Worm (Caenorhabditis elegans) whole organism, young adult: ENCODE results near the gene taf-11.1.

ENCODE experiments used
- B0019.2 ChIP-seq: fragments of 200-800 bp; sonication (Bioruptor generic); conservative IDR thresholded peaks from 2 replicates; pipeline ENCODE4 v1.3.6; 2022; ENCODE audit warnings: missing genetic modification reagents, missing genetic modification characterization, missing compliant biosample characterization
- B0035.1 ChIP-seq: sonication (generic microtip); optimal IDR thresholded peaks from 2 replicates; lab custom pipeline; 2016; ENCODE audit warnings: missing genetic modification characterization, mild to moderate bottlenecking, missing compliant biosample characterization, missing genotype, missing genetic modification reagents
- B0261.1 ChIP-seq: sonication (generic microtip); optimal IDR thresholded peaks from 2 replicates; lab custom pipeline; 2016; ENCODE audit warnings: mild to moderate bottlenecking, missing genetic modification characterization, moderate library complexity, missing compliant biosample characterization
- D2030.7 ChIP-seq: fragments of 200-800 bp; sonication (Bioruptor generic); IDR thresholded peaks from 2 replicates; pipeline ENCODE4 v1.3.6; 2022; ENCODE audit warnings: missing genetic modification reagents, missing genetic modification characterization, missing compliant biosample characterization
- F10E7.11 ChIP-seq: sonication (generic microtip); optimal IDR thresholded peaks from 2 replicates; lab custom pipeline; 2017; ENCODE audit warnings: mild to moderate bottlenecking, missing genetic modification characterization, moderate library complexity, missing compliant biosample characterization
- F33H1.4 ChIP-seq: fragments of 200-800 bp; sonication (Bioruptor generic); IDR thresholded peaks from 2 replicates; pipeline ENCODE4 v1.3.6; 2022; ENCODE audit warnings: missing genetic modification reagents, missing genetic modification characterization, missing compliant biosample characterization
- F39B2.1 ChIP-seq: fragments of 200-800 bp; sonication (Bioruptor generic); IDR thresholded peaks from 2 replicates; pipeline ENCODE4 v1.3.6; 2022; ENCODE audit warnings: missing genetic modification reagents, missing genetic modification characterization, missing compliant biosample characterization
- T07F8.4 ChIP-seq: sonication (generic microtip); optimal IDR thresholded peaks from 2 replicates; lab custom pipeline; 2016; ENCODE audit warnings: mild to moderate bottlenecking, missing genetic modification characterization, moderate library complexity, missing compliant biosample characterization
- T26A5.8 ChIP-seq: sonication (generic microtip); optimal IDR thresholded peaks from 2 replicates; lab custom pipeline; 2016; ENCODE audit warnings: missing genetic modification characterization, missing compliant biosample characterization
- athp-1 ChIP-seq: sonication (generic microtip); optimal IDR thresholded peaks from 2 replicates; lab custom pipeline; 2017; ENCODE audit warnings: mild to moderate bottlenecking, missing genetic modification characterization, missing compliant biosample characterization
- attf-5 ChIP-seq: fragments of 200-800 bp; sonication (Bioruptor generic); optimal IDR thresholded peaks from 2 replicates; lab custom pipeline; 2018; ENCODE audit warnings: mild to moderate bottlenecking, missing genetic modification characterization, missing compliant biosample characterization
- attf-6 ChIP-seq: fragments of 200-800 bp; sonication (Bioruptor generic); IDR thresholded peaks from 2 replicates; pipeline ENCODE4 v1.3.6; 2022; ENCODE audit warnings: missing genetic modification reagents, missing genetic modification characterization, missing compliant biosample characterization
- bed-2 ChIP-seq: fragments of 200-800 bp; sonication (Bioruptor generic); IDR thresholded peaks from 2 replicates; pipeline ENCODE4 v1.3.6; 2022; ENCODE audit warnings: missing genetic modification reagents, missing genetic modification characterization, missing compliant biosample characterization
- ccch-3 ChIP-seq: fragments of 200-800 bp; sonication (Bioruptor generic); optimal IDR thresholded peaks from 2 replicates; lab custom pipeline; 2018; ENCODE audit warnings: mild to moderate bottlenecking, missing genetic modification characterization, missing compliant biosample characterization
- cebp-2 ChIP-seq: fragments of 200-800 bp; sonication (Bioruptor generic); IDR thresholded peaks from 2 replicates; pipeline ENCODE4 v1.3.6; 2022; ENCODE audit warnings: missing genetic modification characterization, missing compliant biosample characterization
- ceh-27 ChIP-seq: fragments of 200-800 bp; sonication (Bioruptor generic); optimal IDR thresholded peaks from 2 replicates; lab custom pipeline; 2018; ENCODE audit warnings: mild to moderate bottlenecking, missing genetic modification characterization, moderate library complexity, missing compliant biosample characterization
- ceh-40 ChIP-seq: fragments of 200-800 bp; sonication (Bioruptor generic); IDR thresholded peaks from 2 replicates; pipeline ENCODE4 v1.3.6; 2022; ENCODE audit warnings: missing genetic modification characterization, missing compliant biosample characterization
- ceh-79 ChIP-seq: sonication (generic microtip); optimal IDR thresholded peaks from 2 replicates; lab custom pipeline; 2017; ENCODE audit warnings: mild to moderate bottlenecking, missing genetic modification characterization, missing compliant biosample characterization
- dpff-1 ChIP-seq: sonication (generic microtip); optimal IDR thresholded peaks from 2 replicates; lab custom pipeline; 2017; ENCODE audit warnings: mild to moderate bottlenecking, missing genetic modification characterization, missing compliant biosample characterization
- dpl-1 ChIP-seq: fragments of 150-350 bp; optimal IDR thresholded peaks from 2 replicates; lab custom pipeline; 2014; ENCODE audit warnings: missing biosample characterization, missing genetic modification reagents, missing genetic modification characterization
- egrh-3 ChIP-seq: fragments of 200-800 bp; sonication (Bioruptor generic); IDR thresholded peaks from 2 replicates; pipeline ENCODE4 v1.3.6; 2022; ENCODE audit warnings: missing genetic modification reagents, missing genetic modification characterization, missing compliant biosample characterization
- ekl-4 ChIP-seq: fragments of 200-800 bp; sonication (Bioruptor generic); IDR thresholded peaks from 2 replicates; pipeline ENCODE4 v1.3.6; 2022; ENCODE audit warnings: missing genetic modification reagents, missing genetic modification characterization, missing compliant biosample characterization
- fkh-3 ChIP-seq: sonication (generic microtip); optimal IDR thresholded peaks from 2 replicates; lab custom pipeline; 2016; ENCODE audit warnings: mild to moderate bottlenecking, missing genetic modification characterization, missing compliant biosample characterization
- hmg-1.2 ChIP-seq: fragments of 200-800 bp; sonication (Bioruptor generic); IDR thresholded peaks from 2 replicates; pipeline ENCODE4 v1.3.6; 2022; ENCODE audit warnings: missing genetic modification reagents, missing genetic modification characterization, missing compliant biosample characterization
- let-607 ChIP-seq, 2 experiments: fragments of 200-800 bp in 1 of 2; sonication (Bioruptor generic) in 1 of 2; sonication (generic microtip) in 1 of 2; optimal IDR thresholded peaks; 2 replicates each; lab custom pipeline; 2016 to 2018; ENCODE audit warnings: mild to moderate bottlenecking in 2 of 2, missing compliant biosample characterization in 2 of 2, missing genetic modification characterization in 2 of 2, moderate library complexity in 2 of 2, missing genotype in 1 of 2
- lsl-1 ChIP-seq: fragments of 200-800 bp; sonication (Bioruptor generic); optimal IDR thresholded peaks from 2 replicates; lab custom pipeline; 2018; ENCODE audit warnings: mild to moderate bottlenecking, missing genetic modification characterization, moderate library complexity, missing compliant biosample characterization
- nfya-1 ChIP-seq: sonication (generic microtip); optimal IDR thresholded peaks from 2 replicates; lab custom pipeline; 2017; ENCODE audit warnings: antibody characterized with exemption, missing compliant biosample characterization, missing genetic modification characterization, borderline replicate concordance; ENCODE audit not compliant: insufficient read depth
- nfya-2 ChIP-seq: fragments of 200-800 bp; sonication (Bioruptor generic); IDR thresholded peaks from 2 replicates; pipeline ENCODE4 v1.3.6; 2022; ENCODE audit warnings: missing genetic modification reagents, missing genetic modification characterization, missing compliant biosample characterization
- nhr-179 ChIP-seq: sonication (generic microtip); optimal IDR thresholded peaks from 2 replicates; lab custom pipeline; 2016; ENCODE audit warnings: mild to moderate bottlenecking, missing genetic modification characterization, missing compliant biosample characterization
- nhr-90 ChIP-seq: sonication (generic microtip); optimal IDR thresholded peaks from 2 replicates; lab custom pipeline; 2016; ENCODE audit warnings: missing genotype, mild to moderate bottlenecking, missing genetic modification characterization, missing compliant biosample characterization
- pbrm-1 ChIP-seq: fragments of 200-800 bp; sonication (Bioruptor generic); IDR thresholded peaks from 2 replicates; pipeline ENCODE4 v1.3.6; 2022; ENCODE audit warnings: missing genetic modification reagents, missing genetic modification characterization, missing compliant biosample characterization
- repo-1 ChIP-seq: sonication (generic microtip); optimal IDR thresholded peaks from 2 replicates; lab custom pipeline; 2017; ENCODE audit warnings: mild to moderate bottlenecking, missing genetic modification characterization, missing compliant biosample characterization
- rpc-1 ChIP-seq, 2 experiments: fragments of 150-350 bp in 1 of 2; sonication (generic microtip) in 1 of 2; optimal IDR thresholded peaks; 2 replicates each; lab custom pipeline; 2014 to 2018; ENCODE audit warnings: missing biosample characterization in 1 of 2, missing genetic modification characterization in 1 of 2, missing genetic modification reagents in 1 of 2, missing genotype in 1 of 2
- snpc-1.3 ChIP-seq: sonication (generic microtip); optimal IDR thresholded peaks from 2 replicates; lab custom pipeline; 2017; ENCODE audit warnings: missing genetic modification characterization, mild to moderate bottlenecking, missing compliant biosample characterization, antibody characterized with exemption, moderate library complexity, missing genotype, missing genetic modification reagents; ENCODE audit not compliant: insufficient read depth
- xnd-1 ChIP-seq: sonication (generic microtip); optimal IDR thresholded peaks from 2 replicates; lab custom pipeline; 2016; ENCODE audit warnings: missing genotype, missing genetic modification reagents, missing genetic modification characterization, missing compliant biosample characterization
- ztf-28 ChIP-seq: fragments of 200-800 bp; sonication (Bioruptor generic); IDR thresholded peaks from 2 replicates; pipeline ENCODE4 v1.3.6; 2022; ENCODE audit warnings: missing genetic modification reagents, missing genetic modification characterization, missing compliant biosample characterization
- ztf-6 ChIP-seq: fragments of 200-800 bp; sonication (Bioruptor generic); IDR thresholded peaks from 2 replicates; pipeline ENCODE4 v1.3.6; 2022; ENCODE audit warnings: missing genetic modification reagents, missing genetic modification characterization, missing compliant biosample characterization

taf-11.1 gene

ce11 chrX:4268396-4268795, 13.4 kb downstream of the taf-11.1 start:
- TF ChIP-seq xnd-1 (tag; lab: Kevin White, UChicago) (no peak), nfya-1 (tag; lab: Kevin White, UChicago) (no peak)
- TF ChIP-seq, all 124 proteins: peak for 0

DNA sequence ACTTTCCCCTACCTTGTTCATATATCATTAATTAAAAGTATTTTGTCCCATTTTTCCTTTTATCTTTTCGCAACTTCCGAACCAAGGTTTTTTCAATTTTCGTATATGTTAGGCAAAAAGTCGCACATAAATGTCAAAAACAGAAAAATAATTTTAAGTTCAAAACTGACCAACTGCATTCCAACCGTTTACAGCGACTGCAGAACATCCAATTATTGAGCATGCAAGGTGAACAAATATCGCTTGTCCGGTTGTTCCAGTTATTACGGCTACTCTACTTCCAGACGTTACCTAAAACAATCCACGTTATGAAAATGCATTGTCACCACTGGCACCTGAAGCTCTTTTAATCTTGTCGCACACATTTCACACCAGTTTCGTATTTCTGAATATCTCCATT, 18.6 kb downstream of the taf-11.1 start, which contains the start of gene C52B9.10:
Gene C52B9.10, plus strand, starts transcription at position 301 of the 400 bp plus-strand sequence.
- TF ChIP-seq snpc-1.3 (no peak), B0261.1 (no peak), T26A5.8 (no peak), ccch-3 (GFP tag; lab: Kevin White, UChicago) (no peak), lsl-1 (GFP tag; lab: Kevin White, UChicago) (no peak), ztf-28 (no peak), fkh-3 (tag; lab: Kevin White, UChicago) (no peak), dpl-1 (no peak), pbrm-1 (no peak), ceh-40 (GFP tag; lab: Robert Waterston, UW) (no peak), D2030.7 (no peak), nfya-2 (no peak), bed-2 (GFP tag; lab: Robert Waterston, UW) (no peak), B0019.2 (GFP tag; lab: Robert Waterston, UW) (no peak), nhr-179 (no peak), F10E7.11 (tag; lab: Kevin White, UChicago) (no peak)
- TF ChIP-seq, all 124 proteins: peak for 0

DNA sequence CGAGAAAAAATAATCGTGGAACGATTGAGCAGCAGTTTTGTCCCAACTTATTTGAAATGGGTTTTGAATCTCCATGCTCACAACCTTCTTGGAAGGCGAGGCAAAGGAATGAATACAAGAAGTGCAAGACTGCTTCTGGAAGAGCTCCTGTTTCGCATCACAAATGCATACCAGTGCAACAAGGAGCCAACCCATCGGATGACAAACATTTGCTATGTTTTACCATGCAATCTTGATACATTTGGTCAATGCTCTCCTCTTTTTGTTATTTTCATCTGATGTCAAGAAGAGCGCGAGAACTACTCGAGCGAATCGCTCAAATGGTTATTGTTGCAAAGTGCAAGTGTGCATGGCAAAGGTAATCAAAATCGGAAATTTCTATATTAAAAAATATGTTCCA, 19.1 kb downstream of the taf-11.1 start, which contains the start of gene mec-18:
Gene mec-18, minus strand, starts transcription at position 101 of the 400 bp plus-strand sequence.
- TF ChIP-seq let-607 (tag; optimal IDR thresholded peaks at IDR 0.05; lab: Kevin White, UChicago) (no peak), ztf-6 (GFP tag; lab: Robert Waterston, UW) (no peak), F39B2.1 (no peak), repo-1 (no peak), dpff-1 (tag; lab: Kevin White, UChicago) (no peak), athp-1 (tag; lab: Kevin White, UChicago) (no peak), lsl-1 (GFP tag; lab: Kevin White, UChicago) (no peak), rpc-1 (optimal IDR thresholded peaks at IDR 0.05; lab: Kevin White, UChicago) (no peak), rpc-1 (tag; optimal IDR thresholded peaks at IDR 0.05; lab: Kevin White, UChicago) (no peak), ceh-27 (GFP tag; lab: Kevin White, UChicago) (no peak), xnd-1 (tag; lab: Kevin White, UChicago) (no peak), ekl-4 (GFP tag; lab: Robert Waterston, UW) (no peak), nhr-90 (tag; lab: Kevin White, UChicago) (no peak), ceh-79 (tag; lab: Kevin White, UChicago) (no peak), hmg-1.2 (GFP tag; lab: Robert Waterston, UW) (no peak), attf-6 (GFP tag; lab: Robert Waterston, UW) (no peak), T07F8.4 (tag; lab: Kevin White, UChicago) (no peak), egrh-3 (GFP tag; lab: Robert Waterston, UW) (no peak), cebp-2 (no peak), ztf-28 (no peak)

- no peak for TF ChIP-seq attf-5 (GFP tag; lab: Kevin White, UChicago)
- no peak for TF ChIP-seq ztf-28
- TF ChIP-seq ceh-40 (GFP tag; lab: Robert Waterston, UW) = no peak
- TF ChIP-seq rpc-1 (optimal IDR thresholded peaks at IDR 0.05; lab: Kevin White, UChicago) = no peak
- TF ChIP-seq rpc-1 (tag; optimal IDR thresholded peaks at IDR 0.05; lab: Kevin White, UChicago) = no peak
- no peak for TF ChIP-seq repo-1
- TF ChIP-seq F33H1.4 (GFP tag; lab: Robert Waterston, UW) = no peak
- TF ChIP-seq B0035.1 (tag; lab: Kevin White, UChicago) = no peak
These were observed 24.4 kb downstream of the taf-11.1 start, which contains the start of the genes twk-28 and ets-9 for ce11 chrX:4279294-4279782. TSS of gene twk-28 (minus strand) at chrX:4279344. TSS of gene ets-9 (plus strand) at chrX:4279703.
